1 worm cellular context compared by ENCODE assay signal in genomic region chrIV:11332751-11333150, ce11.
A peak's percentile ranks its signal among the peaks of the same experiment; 100 is the strongest.
TF ChIP-seq lines count a peak whose summit lies in the region.

sart-3 (minus strand) TSS chrIV:11332969.

TF ChIP-seq in whole organism, L1 larva, 84 proteins besides CTCF, POLR2A, EP300 and RAD21 (continued from another document):
- TF ChIP-seq jun-1 (tag; optimal IDR thresholded peaks at IDR 0.05; lab: Kevin White, UChicago), result no peak
- no peak for TF ChIP-seq C34B4.2 (tag; optimal IDR thresholded peaks at IDR 0.05; lab: Kevin White, UChicago)
- no peak for TF ChIP-seq efl-3 (GFP tag; optimal IDR thresholded peaks at IDR 0.05; lab: Kevin White, UChicago)
- no peak for TF ChIP-seq nhr-28 (tag; optimal IDR thresholded peaks at IDR 0.05; lab: Kevin White, UChicago)
- no peak for TF ChIP-seq isw-1 (GFP tag; IDR thresholded peaks at IDR 0.05; lab: Robert Waterston, UW)
- no peak for TF ChIP-seq fkh-4 (tag; optimal IDR thresholded peaks at IDR 0.05; lab: Kevin White, UChicago; ENCODE audit: borderline replicate concordance)
- no peak for TF ChIP-seq xbp-1 (tag; optimal IDR thresholded peaks at IDR 0.05; lab: Kevin White, UChicago)
- TF ChIP-seq skn-1 (tag; optimal IDR thresholded peaks at IDR 0.05; lab: Kevin White, UChicago), result peak; percentile 3
- no peak for TF ChIP-seq ceh-90 (tag; optimal IDR thresholded peaks at IDR 0.05; lab: Kevin White, UChicago)
- TF ChIP-seq fos-1 (tag; optimal IDR thresholded peaks at IDR 0.05; lab: Kevin White, UChicago), result no peak
- no peak for TF ChIP-seq hlh-17 (GFP tag; optimal IDR thresholded peaks at IDR 0.05; lab: Kevin White, UChicago; ENCODE audit: borderline replicate concordance)
- TF ChIP-seq nhr-12 (tag; optimal IDR thresholded peaks at IDR 0.05; lab: Kevin White, UChicago), result no peak
- TF ChIP-seq ceh-82 (tag; optimal IDR thresholded peaks at IDR 0.05; lab: Kevin White, UChicago), result no peak
- TF ChIP-seq vab-15 (tag; optimal IDR thresholded peaks at IDR 0.05; lab: Kevin White, UChicago), result no peak
- no peak for TF ChIP-seq elt-3 (tag; optimal IDR thresholded peaks at IDR 0.05; lab: Kevin White, UChicago)
TF ChIP-seq in whole organism, L1 larva: peak in this region for 4.
